Fruit fly (Drosophila melanogaster) whole organism, wandering third instar larva: ENCODE data around the gene CG14326.

Experiments
- Abd-B ChIP-seq: fragments of >200 bp; optimal IDR thresholded peaks from 2 replicates; lab custom pipeline; 2017; ENCODE audit warnings: missing biosample characterization, missing genetic modification characterization
- CG32264 ChIP-seq: fragments of 200-800 bp; sonication (Bioruptor generic); optimal IDR thresholded peaks from 2 replicates; lab custom pipeline; 2016; ENCODE audit warnings: missing biosample characterization, missing genetic modification characterization
- CG9705 ChIP-seq: fragments of 200-800 bp; sonication (Bioruptor generic); optimal IDR thresholded peaks from 2 replicates; lab custom pipeline; 2018; ENCODE audit warnings: missing biosample characterization, mild to moderate bottlenecking, missing genetic modification characterization
- CrebA ChIP-seq: fragments of 200-800 bp; sonication (Bioruptor generic); optimal IDR thresholded peaks from 2 replicates; lab custom pipeline; 2016; ENCODE audit warnings: missing biosample characterization, mild to moderate bottlenecking, missing genetic modification characterization, borderline replicate concordance
- Dfd ChIP-seq: fragments of >200 bp; optimal IDR thresholded peaks from 2 replicates; lab custom pipeline; 2017; ENCODE audit warnings: missing biosample characterization, missing genetic modification characterization
- Dif ChIP-seq: fragments of 200-275, 200-300 bp; sonication (Bioruptor generic); optimal IDR thresholded peaks from 2 replicates; lab custom pipeline; 2018; ENCODE audit warnings: missing biosample characterization, missing genetic modification characterization; ENCODE audit not compliant: partially characterized antibody
- GATAd ChIP-seq: sonication (Bioruptor generic); optimal IDR thresholded peaks from 2 replicates; lab custom pipeline; 2016; ENCODE audit warnings: missing biosample characterization, missing genetic modification characterization
- HLH106 ChIP-seq: fragments of 200-800 bp; optimal IDR thresholded peaks from 3 replicates; lab custom pipeline; 2019; ENCODE audit warnings: missing biosample characterization, mild to moderate bottlenecking, missing genetic modification characterization, moderate library complexity
- Hnf4 ChIP-seq: fragments of 200-800 bp; sonication (Bioruptor generic); optimal IDR thresholded peaks from 2 replicates; lab custom pipeline; 2016; ENCODE audit warnings: missing biosample characterization, mild to moderate bottlenecking, missing genetic modification characterization
- Hr78 ChIP-seq: fragments of >200 bp; optimal IDR thresholded peaks from 2 replicates; lab custom pipeline; 2017; ENCODE audit warnings: missing biosample characterization, missing genetic modification characterization
- Hr83 ChIP-seq: fragments of 200-300 bp; sonication (Bioruptor generic); optimal IDR thresholded peaks from 2 replicates; lab custom pipeline; 2016; ENCODE audit warnings: missing biosample characterization, mild to moderate bottlenecking, missing genetic modification characterization, moderate library complexity; ENCODE audit not compliant: poor library complexity, severe bottlenecking
- Jra ChIP-seq: sonication (Bioruptor generic); optimal IDR thresholded peaks from 2 replicates; lab custom pipeline; 2016; ENCODE audit warnings: missing biosample characterization, missing genetic modification characterization
- Mio ChIP-seq: sonication (Bioruptor generic); optimal IDR thresholded peaks from 2 replicates; lab custom pipeline; 2016; ENCODE audit warnings: missing biosample characterization, missing genetic modification characterization
- Myc ChIP-seq: fragments of >200 bp; optimal IDR thresholded peaks from 2 replicates; lab custom pipeline; 2017
- N ChIP-seq: fragments of >200 bp; optimal IDR thresholded peaks from 2 replicates; lab custom pipeline; 2018; ENCODE audit warnings: missing biosample characterization, missing external identifiers, missing genetic modification characterization
- OdsH ChIP-seq: fragments of 200-800 bp; sonication (Bioruptor generic); optimal IDR thresholded peaks from 2 replicates; lab custom pipeline; 2016; ENCODE audit warnings: missing biosample characterization, mild to moderate bottlenecking, missing genetic modification characterization
- Rel ChIP-seq, 2 experiments: fragments of 200-800 bp; sonication (Bioruptor generic) in 1 of 2; optimal IDR thresholded peaks; 2 replicates in 1 of 2; 3 replicates in 1 of 2; lab custom pipeline; 2016 to 2019; ENCODE audit warnings: mild to moderate bottlenecking in 2 of 2, missing biosample characterization in 2 of 2, missing genetic modification characterization in 2 of 2, moderate library complexity in 1 of 2
- Sp1 ChIP-seq: fragments of 200-800 bp; sonication (Bioruptor generic); optimal IDR thresholded peaks from 3 replicates; lab custom pipeline; 2019; ENCODE audit warnings: missing biosample characterization, mild to moderate bottlenecking, missing genetic modification characterization, moderate library complexity
- Vsx2 ChIP-seq: fragments of 200-300, 225-300 bp; sonication (Bioruptor generic); optimal IDR thresholded peaks from 2 replicates; lab custom pipeline; 2018; ENCODE audit warnings: missing biosample characterization, missing genetic modification characterization; ENCODE audit not compliant: partially characterized antibody
- br ChIP-seq: fragments of 200-800 bp; sonication (Bioruptor generic); optimal IDR thresholded peaks from 2 replicates; lab custom pipeline; 2016; ENCODE audit warnings: missing biosample characterization, missing genetic modification characterization
- brk ChIP-seq: fragments of 200-800 bp; sonication (Bioruptor generic); optimal IDR thresholded peaks from 2 replicates; lab custom pipeline; 2016; ENCODE audit warnings: missing biosample characterization, mild to moderate bottlenecking, missing genetic modification characterization
- dl ChIP-seq, 2 experiments: fragments of 175-275, 200-275 bp in 1 of 2; fragments of 200-275 bp in 1 of 2; sonication (Bioruptor generic); optimal IDR thresholded peaks; lab custom pipeline; 2018; ENCODE audit warnings: mild to moderate bottlenecking in 2 of 2, missing biosample characterization in 2 of 2, missing genetic modification characterization in 2 of 2, moderate library complexity in 2 of 2; ENCODE audit not compliant: partially characterized antibody in 2 of 2, insufficient read depth in 1 of 2
- dmrt93B ChIP-seq: fragments of 200-800 bp; sonication (Bioruptor generic); optimal IDR thresholded peaks from 2 replicates; lab custom pipeline; 2018; ENCODE audit warnings: missing biosample characterization, mild to moderate bottlenecking, missing genetic modification characterization
- dsf ChIP-seq: sonication (Bioruptor generic); optimal IDR thresholded peaks from 2 replicates; lab custom pipeline; 2016; ENCODE audit warnings: missing biosample characterization, missing genetic modification characterization, borderline replicate concordance
- ey ChIP-seq: fragments of 200-800 bp; sonication (Bioruptor generic); optimal IDR thresholded peaks from 2 replicates; lab custom pipeline; 2016; ENCODE audit warnings: missing biosample characterization, missing genetic modification characterization
- foxo ChIP-seq, 2 experiments: fragments of 200-800 bp; sonication (Bioruptor generic); optimal IDR thresholded peaks; 2 replicates in 1 of 2; 3 replicates in 1 of 2; lab custom pipeline; 2016 to 2017; ENCODE audit warnings: missing biosample characterization in 2 of 2, missing genetic modification characterization in 2 of 2
- fru ChIP-seq: fragments of 200-800 bp; sonication (Bioruptor generic); optimal IDR thresholded peaks from 3 replicates; lab custom pipeline; 2016; ENCODE audit warnings: missing biosample characterization, mild to moderate bottlenecking, missing genetic modification characterization
- h ChIP-seq: fragments of 200-800 bp; sonication (Bioruptor generic); optimal IDR thresholded peaks from 3 replicates; lab custom pipeline; 2016; ENCODE audit warnings: missing biosample characterization, mild to moderate bottlenecking, missing genetic modification characterization
- jim ChIP-seq: fragments of 175-275, 200-325 bp; sonication (Bioruptor generic); optimal IDR thresholded peaks from 2 replicates; lab custom pipeline; 2016; ENCODE audit warnings: missing biosample characterization, mild to moderate bottlenecking, missing genetic modification characterization
- lola ChIP-seq: fragments of >200 bp; optimal IDR thresholded peaks from 2 replicates; lab custom pipeline; 2017; ENCODE audit warnings: missing biosample characterization, missing genetic modification characterization
- pan ChIP-seq: fragments of >200 bp; optimal IDR thresholded peaks from 2 replicates; lab custom pipeline; 2017
- psq ChIP-seq: fragments of 200-800 bp; sonication (Bioruptor generic); optimal IDR thresholded peaks from 3 replicates; lab custom pipeline; 2017; ENCODE audit warnings: missing biosample characterization, mild to moderate bottlenecking, missing genetic modification characterization, moderate library complexity
- rgr ChIP-seq: fragments of 200-800 bp; sonication (Bioruptor generic); optimal IDR thresholded peaks from 3 replicates; lab custom pipeline; 2016; ENCODE audit warnings: missing biosample characterization, mild to moderate bottlenecking, missing genetic modification characterization
- sage ChIP-seq: fragments of 200-800 bp; sonication (Bioruptor generic); optimal IDR thresholded peaks from 2 replicates; lab custom pipeline; 2016; ENCODE audit warnings: missing biosample characterization, mild to moderate bottlenecking, missing genetic modification characterization
- sv ChIP-seq: fragments of 200-800 bp; sonication (Bioruptor generic); optimal IDR thresholded peaks from 3 replicates; lab custom pipeline; 2016; ENCODE audit warnings: missing biosample characterization, missing genetic modification characterization
- tai ChIP-seq: sonication (Bioruptor generic); optimal IDR thresholded peaks from 2 replicates; lab custom pipeline; 2016; ENCODE audit warnings: missing biosample characterization, missing genetic modification characterization
- usp ChIP-seq: fragments of >200 bp; optimal IDR thresholded peaks from 2 replicates; lab custom pipeline; 2017; ENCODE audit warnings: missing biosample characterization, missing genetic modification characterization
- woc ChIP-seq: sonication (Bioruptor generic); optimal IDR thresholded peaks from 2 replicates; lab custom pipeline; 2016; ENCODE audit warnings: missing biosample characterization, mild to moderate bottlenecking, missing genetic modification characterization

The CG14326 gene

dm6 chr3R:17647444-17647843 lies 28.5 kb downstream of the CG14326 start, which contains the start of gene CG14322:
Gene CG14322 (plus strand): TSS chr3R:17647679.
- no peak for TF ChIP-seq Mio (GFP tag; lab: Kevin White, UChicago)
- TF ChIP-seq Vsx2: peak; percentile 4
- no peak for TF ChIP-seq Jra
- TF ChIP-seq CrebA (GFP tag; lab: Kevin White, UChicago): no peak
- TF ChIP-seq dl (GFP tag; optimal IDR thresholded peaks at IDR 0.05; lab: Kevin White, UChicago; ENCODE audit: insufficient read depth in 1 of 2, partially characterized antibody in 2 of 2): no peak
- TF ChIP-seq OdsH (GFP tag; lab: Kevin White, UChicago): no peak
- TF ChIP-seq br (GFP tag; lab: Kevin White, UChicago): no peak
- no peak for TF ChIP-seq Abd-B (GFP tag; lab: Kevin White, UChicago)
- TF ChIP-seq brk (GFP tag; lab: Kevin White, UChicago): no peak
- TF ChIP-seq Hr78 (GFP tag; lab: Kevin White, UChicago): no peak
- no peak for TF ChIP-seq sv
- no peak for TF ChIP-seq CG9705 (GFP tag; lab: Kevin White, UChicago)
- no peak for TF ChIP-seq jim (GFP tag; lab: Kevin White, UChicago)
- no peak for TF ChIP-seq psq (GFP tag; lab: Kevin White, UChicago)
- TF ChIP-seq ey (GFP tag; lab: Kevin White, UChicago): no peak
- TF ChIP-seq N (GFP tag; lab: Kevin White, UChicago): no peak
- TF ChIP-seq rgr: no peak
- peak; percentile 29 for TF ChIP-seq Hnf4
- no peak for TF ChIP-seq fru (GFP tag; lab: Kevin White, UChicago)
- TF ChIP-seq Sp1 (GFP tag; lab: Kevin White, UChicago): no peak
- no peak for TF ChIP-seq Dif
- TF ChIP-seq h (GFP tag; lab: Kevin White, UChicago): no peak
- TF ChIP-seq foxo (GFP tag; optimal IDR thresholded peaks at IDR 0.05; lab: Kevin White, UChicago): peak in 1 of 2 experiments; percentile 38
- no peak for TF ChIP-seq usp (GFP tag; lab: Kevin White, UChicago)
- no peak for TF ChIP-seq CG32264
- no peak for TF ChIP-seq pan (lab: Kevin White, UChicago)
- no peak for TF ChIP-seq Dfd (GFP tag; lab: Kevin White, UChicago)
- TF ChIP-seq woc (GFP tag; lab: Kevin White, UChicago): peak; percentile 13
- no peak for TF ChIP-seq sage (GFP tag; lab: Kevin White, UChicago)
- TF ChIP-seq GATAd (GFP tag; lab: Kevin White, UChicago): no peak
- TF ChIP-seq HLH106 (tag; lab: Kevin White, UChicago): no peak
- no peak for TF ChIP-seq Myc (lab: Kevin White, UChicago)
- TF ChIP-seq dsf: no peak
- TF ChIP-seq dmrt93B: no peak
- TF ChIP-seq lola: no peak
- TF ChIP-seq Hr83 (GFP tag; lab: Kevin White, UChicago): peak; percentile 5
- peak; percentile 23 for TF ChIP-seq tai (GFP tag; lab: Kevin White, UChicago)
- no peak for TF ChIP-seq Rel (GFP tag; optimal IDR thresholded peaks at IDR 0.05; lab: Kevin White, UChicago)
- no peak for TF ChIP-seq Rel (tag; optimal IDR thresholded peaks at IDR 0.05; lab: Kevin White, UChicago)

DNA sequence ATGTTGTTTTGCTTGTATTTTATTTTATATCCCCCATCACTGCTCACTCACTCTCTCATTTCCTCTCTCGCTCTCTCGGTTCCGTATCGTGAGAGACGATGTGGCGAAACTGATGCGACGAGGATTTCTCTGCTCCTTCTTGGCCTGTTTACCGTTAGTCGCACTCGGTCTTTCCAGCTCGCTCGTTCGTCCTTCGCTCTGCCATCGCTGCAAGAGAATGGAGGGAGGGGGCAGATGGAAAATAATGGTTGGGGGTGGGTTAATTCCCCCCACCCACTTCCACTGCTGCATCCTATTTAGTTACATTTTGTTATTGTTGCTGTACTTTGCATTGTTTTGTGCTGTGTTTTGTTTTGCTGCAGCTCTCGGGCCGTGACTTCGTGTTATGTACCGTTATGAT lies 35.0 kb downstream of the CG14326 start:
- TF ChIP-seq Dif (no peak), sage (GFP tag; lab: Kevin White, UChicago) (no peak)

dm6 chr3R:17655040-17655439 lies 36.1 kb downstream of the CG14326 start:
- TF ChIP-seq pan (lab: Kevin White, UChicago) (no peak), ey (GFP tag; lab: Kevin White, UChicago) (no peak), CG9705 (GFP tag; lab: Kevin White, UChicago) (no peak), CG32264 (no peak), Vsx2 (no peak), Hr83 (GFP tag; lab: Kevin White, UChicago) (no peak), Sp1 (GFP tag; lab: Kevin White, UChicago) (no peak), HLH106 (tag; lab: Kevin White, UChicago) (no peak)
- TF ChIP-seq, all 38 proteins: peak for 0
